Worm (Caenorhabditis elegans): ENCODE data around the gene ZC239.21.
"Not testable (repeated sequence)": the region's sequence is repeated elsewhere in the genome, so short reads cannot be mapped to it uniquely, and the experiment has no call there.

ZC239.21 gene

DNA sequence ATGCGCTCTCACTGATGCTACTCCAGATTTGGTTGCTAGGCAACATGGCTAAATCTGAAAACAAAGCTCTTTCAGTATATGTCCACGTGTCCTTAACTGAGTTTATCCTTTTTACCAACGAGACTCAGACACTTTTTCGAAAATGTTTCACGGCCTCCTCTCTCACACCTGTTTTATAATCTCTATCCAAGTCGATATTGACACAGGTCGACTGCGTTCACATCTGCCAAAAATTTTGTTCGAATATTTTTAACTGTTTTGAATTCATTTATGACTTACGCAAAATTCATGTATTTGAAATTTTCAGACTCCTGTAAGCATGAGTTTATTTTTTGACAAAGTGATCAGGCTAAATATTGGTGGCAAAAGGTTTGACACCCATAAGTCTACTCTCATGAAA, 9.0 kb downstream of the ZC239.21 start, which contains the start of gene ZC239.3:
Gene ZC239.3, plus strand, starts transcription at position 301 of the 400 bp plus-strand sequence.
- TF ChIP-seq klf-2 (GFP tag; conservative IDR thresholded peaks at IDR 0.05); ref-1 (GFP tag; conservative IDR thresholded peaks at IDR 0.05); T22C8.4 (GFP tag; IDR thresholded peaks at IDR 0.05): not testable (repeated sequence)

DNA sequence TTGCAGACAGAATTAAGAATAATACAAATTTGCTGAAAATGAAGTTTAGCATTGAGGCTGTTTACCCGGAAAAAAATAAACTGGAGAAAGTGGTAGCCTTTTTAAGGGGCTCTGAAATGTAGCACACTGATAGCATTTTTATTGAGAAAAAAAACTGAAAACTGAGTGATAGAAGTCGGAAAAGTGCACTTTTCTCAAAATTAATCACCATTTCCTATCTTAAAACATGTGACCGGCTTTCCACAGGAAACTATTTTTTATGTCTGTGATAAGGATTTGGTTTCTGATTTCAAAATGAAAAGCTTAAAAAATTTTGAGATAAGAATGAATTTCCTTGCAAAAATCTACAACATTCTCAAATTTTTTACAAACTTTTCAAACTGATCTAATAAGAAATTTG, 14.0 kb downstream of the ZC239.21 start, which contains the start of gene ZC239.22:
Gene ZC239.22, minus strand, starts transcription at position 101 of the 400 bp plus-strand sequence.
- TF ChIP-seq ztf-29 (GFP tag; IDR thresholded peaks at IDR 0.05) (no peak), ref-1 (GFP tag; conservative IDR thresholded peaks at IDR 0.05) (no peak), cog-1 (tag; optimal IDR thresholded peaks at IDR 0.05) (no peak), T22C8.4 (GFP tag; IDR thresholded peaks at IDR 0.05) (no peak), med-1 (GFP tag; optimal IDR thresholded peaks at IDR 0.05; ENCODE audit: insufficient read depth) (no peak), tab-1 (GFP tag; IDR thresholded peaks at IDR 0.05) (no peak), klf-2 (GFP tag; conservative IDR thresholded peaks at IDR 0.05) (no peak), flt-1 (GFP tag; IDR thresholded peaks at IDR 0.05) (no peak), ztf-23 (GFP tag; IDR thresholded peaks at IDR 0.05) (no peak)

DNA sequence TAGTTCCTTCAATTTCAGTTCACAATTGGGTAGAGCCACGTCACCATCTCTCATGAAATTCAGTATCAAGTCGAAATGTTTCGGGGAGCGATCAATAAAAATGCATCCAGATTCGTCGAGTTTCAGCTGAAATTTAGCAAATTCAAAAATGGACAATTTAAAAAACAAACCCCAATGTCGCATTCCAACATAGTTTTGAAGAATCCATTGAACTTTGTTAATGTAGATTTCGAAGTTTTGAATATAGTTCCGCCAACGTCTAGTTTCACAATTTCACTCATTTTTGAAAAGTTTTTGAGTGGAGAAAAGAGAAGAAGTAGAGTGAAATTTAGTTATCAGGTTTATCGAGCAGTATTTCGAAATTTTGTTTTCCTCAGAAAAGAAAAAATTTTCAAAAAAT, 15.0 kb downstream of the ZC239.21 start, which contains the start of gene ZC239.14:
Gene ZC239.14, minus strand, starts transcription at position 305 of the 400 bp plus-strand sequence.
- TF ChIP-seq cog-1 (tag; optimal IDR thresholded peaks at IDR 0.05): no peak
- no peak for TF ChIP-seq flt-1 (GFP tag; IDR thresholded peaks at IDR 0.05)
- TF ChIP-seq tab-1 (GFP tag; IDR thresholded peaks at IDR 0.05): no peak
- TF ChIP-seq T22C8.4 (GFP tag; IDR thresholded peaks at IDR 0.05): no peak

DNA sequence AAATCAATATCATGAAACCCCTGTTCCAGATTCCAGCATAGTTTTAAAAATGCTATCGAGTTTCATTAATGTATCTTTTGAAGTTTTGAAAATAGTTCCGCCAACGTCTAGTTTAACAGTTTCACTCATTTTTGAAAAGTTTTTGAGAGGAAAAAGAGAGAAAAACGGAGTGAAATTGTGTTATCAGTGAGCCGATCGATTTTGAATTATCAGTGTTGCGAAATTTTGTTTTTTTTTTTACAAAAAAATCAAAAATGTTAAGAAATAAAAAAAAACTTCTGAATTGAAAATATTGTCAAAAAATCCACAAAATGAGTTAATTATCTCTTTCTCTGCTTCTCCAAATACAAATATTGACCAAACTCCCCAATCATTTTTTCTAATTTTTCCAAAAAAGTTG, 15.9 kb downstream of the ZC239.21 start, which contains the start of gene ZC239.13:
Gene ZC239.13, minus strand, starts transcription at position 154 of the 400 bp plus-strand sequence.
- TF ChIP-seq ztf-23 (GFP tag; IDR thresholded peaks at IDR 0.05): no peak
- no peak for TF ChIP-seq flt-1 (GFP tag; IDR thresholded peaks at IDR 0.05)
- no peak for TF ChIP-seq ref-1 (GFP tag; conservative IDR thresholded peaks at IDR 0.05)
- no peak for TF ChIP-seq tab-1 (GFP tag; IDR thresholded peaks at IDR 0.05)
- TF ChIP-seq ztf-29 (GFP tag; IDR thresholded peaks at IDR 0.05): no peak

DNA sequence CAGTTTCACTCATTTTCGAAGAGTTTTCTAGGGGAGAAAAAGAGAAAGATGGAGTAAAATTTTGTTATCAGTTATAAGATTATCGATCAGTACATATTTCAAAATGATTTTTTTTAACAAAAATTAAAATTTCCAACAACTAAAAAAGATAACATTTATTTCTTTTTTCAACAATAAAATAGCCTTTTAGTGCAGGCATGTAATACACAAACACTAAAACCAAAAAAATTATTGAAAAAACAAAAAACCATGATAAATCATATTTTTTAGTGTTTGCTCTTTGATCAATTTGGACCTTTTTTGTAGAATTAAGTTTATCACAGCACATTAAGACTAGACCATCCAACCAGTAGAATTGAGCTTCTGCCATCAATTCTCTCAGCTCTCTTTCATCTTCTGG, 17.9 kb downstream of the ZC239.21 start, which contains the start of gene ZC239.15:
Gene ZC239.15, minus strand, starts transcription at position 101 of the 400 bp plus-strand sequence.
- TF ChIP-seq klf-2 (GFP tag; conservative IDR thresholded peaks at IDR 0.05) (no peak), ref-1 (GFP tag; conservative IDR thresholded peaks at IDR 0.05) (no peak), flt-1 (GFP tag; IDR thresholded peaks at IDR 0.05) (no peak), tab-1 (GFP tag; IDR thresholded peaks at IDR 0.05) (no peak), med-1 (GFP tag; optimal IDR thresholded peaks at IDR 0.05; ENCODE audit: insufficient read depth) (no peak), T22C8.4 (GFP tag; IDR thresholded peaks at IDR 0.05) (no peak), ztf-23 (GFP tag; IDR thresholded peaks at IDR 0.05) (no peak), cog-1 (tag; optimal IDR thresholded peaks at IDR 0.05) (no peak), ztf-29 (GFP tag; IDR thresholded peaks at IDR 0.05) (no peak)

DNA sequence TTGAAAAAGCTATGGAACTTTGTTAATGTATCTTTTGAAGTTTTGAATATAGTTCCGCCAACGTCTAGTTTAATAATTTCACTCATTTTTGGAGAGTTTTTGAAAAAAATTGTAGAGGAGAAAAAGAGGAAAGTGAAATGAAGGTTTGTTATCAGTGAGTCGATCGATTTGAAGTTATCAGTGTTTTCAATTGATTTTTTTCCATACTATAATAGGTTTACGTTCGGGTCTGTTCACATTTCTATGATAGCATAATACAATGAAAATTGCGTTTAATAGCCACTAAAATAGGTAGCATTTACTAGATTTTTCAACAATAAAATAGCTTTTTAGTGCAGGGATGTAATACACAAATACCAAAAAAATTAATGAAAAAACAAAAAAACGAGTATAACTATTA, 18.5 kb downstream of the ZC239.21 start, which contains the start of gene ZC239.16:
Gene ZC239.16, minus strand, starts transcription at position 120 of the 400 bp plus-strand sequence.
- TF ChIP-seq T22C8.4 (GFP tag; IDR thresholded peaks at IDR 0.05): no peak
- no peak for TF ChIP-seq tab-1 (GFP tag; IDR thresholded peaks at IDR 0.05)
- no peak for TF ChIP-seq ztf-23 (GFP tag; IDR thresholded peaks at IDR 0.05)
- TF ChIP-seq flt-1 (GFP tag; IDR thresholded peaks at IDR 0.05): no peak
- TF ChIP-seq med-1 (GFP tag; optimal IDR thresholded peaks at IDR 0.05; ENCODE audit: insufficient read depth): no peak
- no peak for TF ChIP-seq cog-1 (tag; optimal IDR thresholded peaks at IDR 0.05)
- TF ChIP-seq klf-2 (GFP tag; conservative IDR thresholded peaks at IDR 0.05): no peak
- TF ChIP-seq ztf-29 (GFP tag; IDR thresholded peaks at IDR 0.05): no peak
- TF ChIP-seq ref-1 (GFP tag; conservative IDR thresholded peaks at IDR 0.05): no peak

DNA sequence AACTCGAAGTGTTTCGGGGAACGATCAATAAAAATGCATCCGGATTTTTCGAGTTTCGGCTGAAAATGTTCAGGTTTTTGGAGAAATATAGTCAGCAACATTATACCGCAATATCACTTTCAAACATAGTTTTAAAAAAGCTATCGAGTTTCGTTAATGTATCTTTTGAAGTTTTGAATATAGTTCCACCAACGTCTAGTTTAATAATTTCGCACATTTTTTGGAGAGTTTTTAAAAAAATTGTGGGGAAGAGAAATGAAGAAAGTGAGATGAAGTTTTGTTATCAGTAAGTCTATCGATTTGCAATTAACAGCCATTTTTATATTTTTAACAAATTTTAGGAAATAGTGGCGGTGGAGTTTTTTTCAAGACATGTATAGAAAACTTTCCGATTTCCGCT, 19.0 kb downstream of the ZC239.21 start, which contains the start of gene ZC239.17:
Gene ZC239.17, minus strand, starts transcription at position 101 of the 400 bp plus-strand sequence.
- TF ChIP-seq flt-1 (GFP tag; IDR thresholded peaks at IDR 0.05) (no peak), T22C8.4 (GFP tag; IDR thresholded peaks at IDR 0.05) (no peak), med-1 (GFP tag; optimal IDR thresholded peaks at IDR 0.05; ENCODE audit: insufficient read depth) (no peak), ref-1 (GFP tag; conservative IDR thresholded peaks at IDR 0.05) (no peak), klf-2 (GFP tag; conservative IDR thresholded peaks at IDR 0.05) (no peak), tab-1 (GFP tag; IDR thresholded peaks at IDR 0.05) (no peak), cog-1 (tag; optimal IDR thresholded peaks at IDR 0.05) (no peak), ztf-29 (GFP tag; IDR thresholded peaks at IDR 0.05) (no peak), ztf-23 (GFP tag; IDR thresholded peaks at IDR 0.05) (no peak)

DNA sequence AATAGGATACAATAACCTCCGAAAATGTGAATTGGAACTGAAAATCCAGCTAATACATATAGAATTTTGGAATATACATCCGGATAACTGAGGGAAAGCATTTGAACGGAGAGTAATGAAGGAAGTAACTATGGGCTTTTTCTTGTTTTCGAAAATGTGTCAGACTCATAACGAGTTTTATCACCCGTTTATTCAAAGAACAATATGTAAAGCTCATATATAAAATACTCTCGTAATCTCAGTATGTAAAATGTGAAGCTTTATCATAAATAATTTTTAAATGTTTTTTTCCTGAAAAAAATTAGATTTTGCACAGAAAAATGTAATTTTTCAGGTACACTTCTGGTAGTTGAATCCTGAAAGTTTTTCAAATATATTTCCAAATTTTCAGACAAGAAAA, 23.7 kb downstream of the ZC239.21 start, which contains the start of gene srh-297:
Gene srh-297, minus strand, starts transcription at position 101 of the 400 bp plus-strand sequence.
- TF ChIP-seq klf-2 (GFP tag; conservative IDR thresholded peaks at IDR 0.05): no peak
- no peak for TF ChIP-seq flt-1 (GFP tag; IDR thresholded peaks at IDR 0.05)
- TF ChIP-seq tab-1 (GFP tag; IDR thresholded peaks at IDR 0.05): no peak
- TF ChIP-seq med-1 (GFP tag; optimal IDR thresholded peaks at IDR 0.05; ENCODE audit: insufficient read depth): no peak
- TF ChIP-seq cog-1 (tag; optimal IDR thresholded peaks at IDR 0.05): no peak
- no peak for TF ChIP-seq T22C8.4 (GFP tag; IDR thresholded peaks at IDR 0.05)
- TF ChIP-seq ztf-23 (GFP tag; IDR thresholded peaks at IDR 0.05): no peak
- TF ChIP-seq ref-1 (GFP tag; conservative IDR thresholded peaks at IDR 0.05): no peak
- TF ChIP-seq ztf-29 (GFP tag; IDR thresholded peaks at IDR 0.05): no peak

DNA sequence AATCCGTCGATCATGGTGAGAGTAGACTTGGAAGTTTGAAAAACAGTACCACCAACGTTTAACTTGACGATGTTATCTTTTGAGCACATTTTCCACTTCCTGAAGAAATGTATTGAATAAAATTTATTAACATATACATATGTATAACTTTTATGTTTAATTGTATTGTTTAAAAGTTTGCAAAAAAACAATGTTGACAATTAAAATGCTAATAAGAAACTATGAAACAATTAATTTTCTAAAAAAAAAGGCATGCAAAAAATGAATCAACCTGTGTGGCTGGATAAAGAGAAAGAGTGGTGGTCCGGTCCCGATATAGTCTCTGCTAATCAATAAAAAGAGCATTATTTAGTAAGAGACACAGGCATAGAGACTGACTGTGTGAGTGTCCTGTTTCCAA, 28.0 kb downstream of the ZC239.21 start, which contains the start of gene C17F4.8:
Gene C17F4.8, minus strand, starts transcription at position 101 of the 400 bp plus-strand sequence.
- TF ChIP-seq ref-1 (GFP tag; conservative IDR thresholded peaks at IDR 0.05) (no peak), klf-2 (GFP tag; conservative IDR thresholded peaks at IDR 0.05) (no peak), ztf-29 (GFP tag; IDR thresholded peaks at IDR 0.05) (no peak), med-1 (GFP tag; optimal IDR thresholded peaks at IDR 0.05; ENCODE audit: insufficient read depth) (no peak), tab-1 (GFP tag; IDR thresholded peaks at IDR 0.05) (no peak), cog-1 (tag; optimal IDR thresholded peaks at IDR 0.05) (no peak), flt-1 (GFP tag; IDR thresholded peaks at IDR 0.05) (no peak), ztf-23 (GFP tag; IDR thresholded peaks at IDR 0.05) (no peak), T22C8.4 (GFP tag; IDR thresholded peaks at IDR 0.05) (no peak)

DNA sequence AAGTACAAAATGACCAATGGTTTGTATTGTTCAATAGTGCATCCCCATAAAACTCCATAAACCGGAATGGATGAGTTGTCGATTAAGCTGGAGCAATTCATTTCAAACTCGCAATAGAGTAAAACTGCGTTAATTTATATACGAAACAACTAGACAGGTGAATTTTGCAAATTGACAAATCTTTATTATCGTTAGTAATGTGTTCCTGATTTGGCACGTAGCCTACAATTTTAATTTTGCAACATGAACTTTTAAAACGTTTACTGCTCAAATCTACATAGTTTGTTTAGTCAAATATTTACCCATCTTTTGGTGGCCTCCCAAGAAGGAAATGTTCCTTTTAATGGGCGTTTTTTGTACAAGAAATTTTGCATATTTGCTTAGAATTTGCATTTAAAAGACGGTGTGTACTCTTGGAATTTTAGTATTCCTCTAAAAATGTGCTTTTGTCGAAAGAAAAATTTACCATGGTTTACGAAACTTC, 30.3 kb downstream of the ZC239.21 start, which contains the start of the genes srz-67 and C17F4.11:
Gene srz-67, minus strand, starts transcription at position 101 of the 484 bp plus-strand sequence.
Gene C17F4.11, plus strand, starts transcription at position 434 of the 484 bp plus-strand sequence.
- TF ChIP-seq flt-1 (GFP tag; IDR thresholded peaks at IDR 0.05) (no peak), tab-1 (GFP tag; IDR thresholded peaks at IDR 0.05) (no peak), med-1 (GFP tag; optimal IDR thresholded peaks at IDR 0.05; ENCODE audit: insufficient read depth) (no peak)

Data from whole organism, midembryonic.